Worm (Caenorhabditis elegans) whole organism, L1 larva: ENCODE results near the gene C17C3.1.

ENCODE experiments used
- C34B4.2 ChIP-seq: sonication (generic microtip); optimal IDR thresholded peaks from 2 replicates; lab custom pipeline; 2017; ENCODE audit warnings: mild to moderate bottlenecking, missing genetic modification characterization, missing compliant biosample characterization
- F16B12.6 ChIP-seq: fragments of 150-350 bp; optimal IDR thresholded peaks from 2 replicates; lab custom pipeline; 2014; ENCODE audit warnings: missing biosample characterization, missing genetic modification characterization
- Y116A8C.19 ChIP-seq: sonication (generic microtip); optimal IDR thresholded peaks from 2 replicates; lab custom pipeline; 2016; ENCODE audit warnings: missing compliant biosample characterization, missing genetic modification characterization, borderline replicate concordance
- aha-1 ChIP-seq: fragments of 150-350 bp; optimal IDR thresholded peaks from 2 replicates; lab custom pipeline; 2014; ENCODE audit warnings: missing biosample characterization, missing genetic modification characterization
- alr-1 ChIP-seq: fragments of 200-800 bp; sonication (Bioruptor generic); optimal IDR thresholded peaks from 2 replicates; lab custom pipeline; 2018; ENCODE audit warnings: borderline replicate concordance, mild to moderate bottlenecking, missing genetic modification characterization, missing compliant biosample characterization
- aly-2 ChIP-seq: fragments of 150-350 bp; optimal IDR thresholded peaks from 2 replicates; lab custom pipeline; 2014; ENCODE audit warnings: missing biosample characterization, missing genetic modification characterization
- ama-1 ChIP-seq: fragments of 150-350 bp; optimal IDR thresholded peaks from 2 replicates; lab custom pipeline; 2014
- ceh-63 ChIP-seq: fragments of 200-800 bp; sonication (Bioruptor generic); optimal IDR thresholded peaks from 2 replicates; lab custom pipeline; 2018; ENCODE audit warnings: mild to moderate bottlenecking, missing genetic modification characterization, missing compliant biosample characterization
- ceh-8 ChIP-seq: fragments of 200-800 bp; sonication (Bioruptor generic); optimal IDR thresholded peaks from 2 replicates; lab custom pipeline; 2018; ENCODE audit warnings: mild to moderate bottlenecking, missing genetic modification characterization, moderate library complexity, missing compliant biosample characterization
- ceh-88 ChIP-seq: fragments of 200-800 bp; sonication (Bioruptor generic); IDR thresholded peaks from 2 replicates; pipeline ENCODE4 v1.3.6; 2022; ENCODE audit warnings: missing genetic modification characterization, missing compliant biosample characterization
- ces-1 ChIP-seq: fragments of 150-350 bp; optimal IDR thresholded peaks from 2 replicates; lab custom pipeline; 2014; ENCODE audit warnings: missing biosample characterization, missing genetic modification reagents, missing genetic modification characterization
- dsc-1 ChIP-seq: sonication (generic microtip); optimal IDR thresholded peaks from 2 replicates; lab custom pipeline; 2016; ENCODE audit warnings: mild to moderate bottlenecking, missing genetic modification characterization, missing compliant biosample characterization
- egl-13 ChIP-seq: sonication (generic microtip); optimal IDR thresholded peaks from 2 replicates; lab custom pipeline; 2016; ENCODE audit warnings: missing genotype, missing genetic modification reagents, missing genetic modification characterization, missing compliant biosample characterization
- egl-27 ChIP-seq, 2 experiments: fragments of 150-350 bp in 1 of 2; sonication (generic microtip); optimal IDR thresholded peaks; 3 replicates each; lab custom pipeline; 2017 to 2018; ENCODE audit warnings: missing biosample characterization in 2 of 2, missing genetic modification characterization in 2 of 2, missing genetic modification reagents in 2 of 2
- elt-2 ChIP-seq: sonication (generic microtip); optimal IDR thresholded peaks from 2 replicates; lab custom pipeline; 2016; ENCODE audit warnings: missing genetic modification characterization, mild to moderate bottlenecking, inconsistent platforms, missing compliant biosample characterization, missing genetic modification reagents
- elt-3 ChIP-seq, 6 experiments: fragments of 150-350 bp in 1 of 6; sonication (generic microtip); optimal IDR thresholded peaks; 2 replicates each; lab custom pipeline; 2017 to 2018; ENCODE audit warnings: missing biosample characterization in 6 of 6, missing genetic modification characterization in 6 of 6, inconsistent platforms in 1 of 6
- ets-5 ChIP-seq: fragments of 200-800 bp; sonication (Bioruptor generic); IDR thresholded peaks from 2 replicates; pipeline ENCODE4 v1.3.6; 2022; ENCODE audit warnings: missing genetic modification characterization, missing compliant biosample characterization
- fkh-4 ChIP-seq: sonication (generic microtip); optimal IDR thresholded peaks from 2 replicates; lab custom pipeline; 2016; ENCODE audit warnings: missing compliant biosample characterization, missing genetic modification characterization, borderline replicate concordance
- fkh-8 ChIP-seq: sonication (generic microtip); optimal IDR thresholded peaks from 2 replicates; lab custom pipeline; 2016; ENCODE audit warnings: mild to moderate bottlenecking, missing genetic modification characterization, missing compliant biosample characterization
- fos-1 ChIP-seq: fragments of 150-350 bp; optimal IDR thresholded peaks from 2 replicates; lab custom pipeline; 2014; ENCODE audit warnings: missing biosample characterization, missing genetic modification characterization
- grh-1 ChIP-seq: fragments of 200-800 bp; sonication (Bioruptor generic); IDR thresholded peaks from 2 replicates; pipeline ENCODE4 v1.3.6; 2022; ENCODE audit warnings: missing genetic modification reagents, missing genetic modification characterization, missing compliant biosample characterization
- hpl-2 ChIP-seq: fragments of 150-350 bp; optimal IDR thresholded peaks from 2 replicates; lab custom pipeline; 2014; ENCODE audit warnings: missing biosample characterization, missing genetic modification reagents, missing genetic modification characterization
- isw-1 ChIP-seq: fragments of 200-800 bp; sonication (Bioruptor generic); IDR thresholded peaks from 2 replicates; pipeline ENCODE4 v1.3.6; 2022; ENCODE audit warnings: missing genetic modification characterization, missing compliant biosample characterization
- jun-1 ChIP-seq: fragments of 150-350 bp; optimal IDR thresholded peaks from 2 replicates; lab custom pipeline; 2014; ENCODE audit warnings: missing biosample characterization, missing genetic modification reagents, missing genetic modification characterization
- lin-35 ChIP-seq, 2 experiments: fragments of 150-350 bp; optimal IDR thresholded peaks; 2 replicates each; lab custom pipeline; 2014; ENCODE audit warnings: missing biosample characterization in 2 of 2, missing genetic modification characterization in 2 of 2, missing genetic modification reagents in 2 of 2
- lin-39 ChIP-seq: fragments of 150-350 bp; optimal IDR thresholded peaks from 2 replicates; lab custom pipeline; 2014; ENCODE audit warnings: missing biosample characterization, missing genetic modification reagents, missing genetic modification characterization
- lsy-2 ChIP-seq, 2 experiments: fragments of 150-350 bp; optimal IDR thresholded peaks; 2 replicates each; lab custom pipeline; 2014; ENCODE audit warnings: missing biosample characterization in 2 of 2, missing genetic modification characterization in 2 of 2
- mef-2 ChIP-seq: fragments of 150-350 bp; optimal IDR thresholded peaks from 2 replicates; lab custom pipeline; 2014; ENCODE audit warnings: missing biosample characterization, missing genetic modification characterization
- nhr-11 ChIP-seq: fragments of 150-350 bp; optimal IDR thresholded peaks from 2 replicates; lab custom pipeline; 2014; ENCODE audit warnings: missing biosample characterization, missing genetic modification characterization
- nhr-20 ChIP-seq: sonication (generic microtip); optimal IDR thresholded peaks from 2 replicates; lab custom pipeline; 2016; ENCODE audit warnings: mild to moderate bottlenecking, missing genetic modification characterization, missing compliant biosample characterization
- nhr-237 ChIP-seq: fragments of 150-350 bp; optimal IDR thresholded peaks from 2 replicates; lab custom pipeline; 2014; ENCODE audit warnings: missing biosample characterization, missing genetic modification characterization
- nhr-28 ChIP-seq: fragments of 150-350 bp; optimal IDR thresholded peaks from 2 replicates; lab custom pipeline; 2014; ENCODE audit warnings: missing biosample characterization, missing genetic modification characterization
- nhr-71 ChIP-seq: sonication (generic microtip); optimal IDR thresholded peaks from 2 replicates; lab custom pipeline; 2016; ENCODE audit warnings: mild to moderate bottlenecking, missing genetic modification characterization, moderate library complexity, missing compliant biosample characterization
- nhr-77 ChIP-seq: fragments of 150-350 bp; optimal IDR thresholded peaks from 2 replicates; lab custom pipeline; 2014; ENCODE audit warnings: missing biosample characterization, missing genetic modification characterization
- nhr-84 ChIP-seq: sonication (generic microtip); optimal IDR thresholded peaks from 2 replicates; lab custom pipeline; 2017; ENCODE audit warnings: missing biosample characterization, missing genetic modification characterization
- nhr-85 ChIP-seq: sonication (generic microtip); peaks from one replicate; lab custom pipeline; 2016; ENCODE audit warnings: missing genetic modification characterization, inconsistent platforms, missing compliant biosample characterization
- pqm-1 ChIP-seq: sonication (generic microtip); optimal IDR thresholded peaks from 3 replicates; lab custom pipeline; 2017; ENCODE audit warnings: missing biosample characterization, missing genetic modification characterization
- rnt-1 ChIP-seq: sonication (generic microtip); optimal IDR thresholded peaks from 2 replicates; lab custom pipeline; 2016; ENCODE audit warnings: mild to moderate bottlenecking, missing genetic modification characterization, moderate library complexity, missing compliant biosample characterization
- skn-1 ChIP-seq: fragments of 150-350 bp; optimal IDR thresholded peaks from 2 replicates; lab custom pipeline; 2014; ENCODE audit warnings: missing biosample characterization, missing genetic modification characterization
- snpc-4 ChIP-seq: fragments of 150-350 bp; optimal IDR thresholded peaks from 2 replicates; lab custom pipeline; 2014; ENCODE audit warnings: missing biosample characterization, missing genetic modification characterization
- snu-23 ChIP-seq: sonication (generic microtip); optimal IDR thresholded peaks from 2 replicates; lab custom pipeline; 2016; ENCODE audit warnings: missing genetic modification characterization, missing compliant biosample characterization
- sptf-1 ChIP-seq: fragments of 150-350 bp; optimal IDR thresholded peaks from 2 replicates; lab custom pipeline; 2014; ENCODE audit warnings: missing biosample characterization, missing genetic modification characterization
- sup-37 ChIP-seq: fragments of 200-800 bp; sonication (Bioruptor generic); optimal IDR thresholded peaks from 2 replicates; lab custom pipeline; 2018; ENCODE audit warnings: mild to moderate bottlenecking, missing genetic modification characterization, missing compliant biosample characterization
- swsn-7 ChIP-seq: sonication (generic microtip); optimal IDR thresholded peaks from 2 replicates; lab custom pipeline; 2016; ENCODE audit warnings: missing genetic modification characterization, missing compliant biosample characterization
- tbx-2 ChIP-seq: sonication (generic microtip); optimal IDR thresholded peaks from 2 replicates; lab custom pipeline; 2016; ENCODE audit warnings: missing genetic modification characterization, missing compliant biosample characterization
- tlp-1 ChIP-seq: fragments of 150-350 bp; optimal IDR thresholded peaks from 2 replicates; lab custom pipeline; 2014; ENCODE audit warnings: missing biosample characterization, missing genetic modification characterization
- unc-130 ChIP-seq: fragments of 150-350 bp; optimal IDR thresholded peaks from 2 replicates; lab custom pipeline; 2017; ENCODE audit warnings: missing biosample characterization, missing genetic modification characterization, inconsistent platforms
- unc-98 ChIP-seq: fragments of 200-800 bp; sonication (Bioruptor generic); IDR thresholded peaks from 2 replicates; pipeline ENCODE4 v1.3.6; 2022; ENCODE audit warnings: missing genetic modification characterization, missing compliant biosample characterization
- xbp-1 ChIP-seq: sonication (generic microtip); optimal IDR thresholded peaks from 2 replicates; lab custom pipeline; 2016; ENCODE audit warnings: missing genetic modification characterization, missing compliant biosample characterization
- zag-1 ChIP-seq: fragments of 150-350 bp; optimal IDR thresholded peaks from 2 replicates; lab custom pipeline; 2014; ENCODE audit warnings: missing biosample characterization, missing genetic modification characterization
- ztf-11 ChIP-seq, 2 experiments: sonication (generic microtip); optimal IDR thresholded peaks; 2 replicates each; lab custom pipeline; 2016 to 2017; ENCODE audit warnings: missing genetic modification characterization in 2 of 2, missing biosample characterization in 1 of 2, missing compliant biosample characterization in 1 of 2
- ztf-4 ChIP-seq: fragments of 150-350 bp; optimal IDR thresholded peaks from 2 replicates; lab custom pipeline; 2014; ENCODE audit warnings: missing biosample characterization, missing genetic modification characterization

C17C3.1 gene

DNA sequence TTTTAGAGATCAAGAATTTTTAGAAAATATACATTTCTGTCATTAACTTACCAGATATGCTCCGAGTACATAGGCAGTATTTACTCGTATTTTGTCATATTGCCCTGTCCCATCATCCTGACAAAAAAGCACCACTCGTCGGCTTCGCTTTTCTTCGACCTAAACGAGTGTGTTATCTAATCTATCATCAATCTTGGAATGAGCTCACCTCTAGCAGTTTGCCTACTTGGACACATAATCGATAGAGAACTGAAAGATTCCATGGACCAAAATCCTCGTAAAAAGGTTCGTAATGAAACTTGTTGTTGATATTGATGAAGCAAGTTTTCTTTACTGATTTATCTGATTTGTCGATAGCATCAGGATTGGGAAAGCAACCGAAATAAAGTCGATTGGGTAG lies 22.5 kb downstream of the C17C3.1 start:
- no peak for TF ChIP-seq skn-1 (tag; lab: Kevin White, UChicago)
- TF ChIP-seq nhr-85 (tag; lab: Kevin White, UChicago) = peak; percentile 72
- TF ChIP-seq nhr-11 (tag; lab: Kevin White, UChicago) = no peak

ce11 chrII:5593377-5593932 lies 23.1 kb downstream of the C17C3.1 start, which contains the start of gene cdc-14:
Gene cdc-14, minus strand, starts transcription at chrII:5593427.
- peak; percentile 76 for TF ChIP-seq swsn-7
- TF ChIP-seq nhr-237 = peak; percentile 18
- TF ChIP-seq ceh-88 = no peak
- peak; percentile 37 for TF ChIP-seq isw-1 (GFP tag; lab: Robert Waterston, UW)
- TF ChIP-seq unc-98 (GFP tag; lab: Robert Waterston, UW) = no peak
- peak; percentile 59 for TF ChIP-seq nhr-77 (tag; lab: Kevin White, UChicago)
- TF ChIP-seq snu-23 (GFP tag; lab: Kevin White, UChicago) = peak; percentile 92
- no peak for TF ChIP-seq egl-13 (tag; lab: Kevin White, UChicago)
- TF ChIP-seq sptf-1 (tag; lab: Kevin White, UChicago) = no peak
- TF ChIP-seq fos-1 (tag; lab: Kevin White, UChicago) = peak; percentile 28
- TF ChIP-seq aha-1 (tag; lab: Kevin White, UChicago) = no peak
- peak; percentile 70 to 86 for TF ChIP-seq lin-35 (GFP tag; optimal IDR thresholded peaks at IDR 0.05; lab: Kevin White, UChicago)
- no peak for TF ChIP-seq nhr-28 (tag; lab: Kevin White, UChicago)
- TF ChIP-seq sup-37 (GFP tag; lab: Kevin White, UChicago) = peak; percentile 42
- TF ChIP-seq ama-1 (lab: Kevin White, UChicago) = peak; percentile 48
- TF ChIP-seq F16B12.6 (tag; lab: Kevin White, UChicago) = peak; percentile 39
- TF ChIP-seq xbp-1 (tag; lab: Kevin White, UChicago) = peak; percentile 57
- peak; percentile 64 for TF ChIP-seq ztf-4
- TF ChIP-seq jun-1 (tag; lab: Kevin White, UChicago) = no peak
- TF ChIP-seq lin-39 = peak; percentile 8
- no peak for TF ChIP-seq tlp-1 (tag; lab: Kevin White, UChicago)
- TF ChIP-seq nhr-20 (tag; lab: Kevin White, UChicago) = peak; percentile 91
- peak; percentile 80 for TF ChIP-seq rnt-1 (tag; lab: Kevin White, UChicago)
- TF ChIP-seq ztf-11 (tag; optimal IDR thresholded peaks at IDR 0.05; lab: Kevin White, UChicago) = no peak
- TF ChIP-seq ceh-8 = no peak
- TF ChIP-seq fkh-8 = no peak
- TF ChIP-seq elt-3 (tag; optimal IDR thresholded peaks at IDR 0.05; lab: Kevin White, UChicago) = peak in 2 of 6 experiments; percentile 39 to 73
- TF ChIP-seq fkh-4 (tag; lab: Kevin White, UChicago) = no peak
- no peak for TF ChIP-seq C34B4.2 (tag; lab: Kevin White, UChicago)
- peak; percentile 87 for TF ChIP-seq unc-130 (tag; lab: Kevin White, UChicago)
- TF ChIP-seq nhr-84 (tag; lab: Kevin White, UChicago) = no peak
- TF ChIP-seq nhr-71 (tag; lab: Kevin White, UChicago) = peak; percentile 90
- TF ChIP-seq elt-2 = peak; percentile 33
- TF ChIP-seq nhr-11 (tag; lab: Kevin White, UChicago) = no peak
- TF ChIP-seq ceh-63 (GFP tag; lab: Kevin White, UChicago) = no peak
- peak; percentile 79 for TF ChIP-seq tbx-2 (tag; lab: Kevin White, UChicago)
- no peak for TF ChIP-seq alr-1 (tag; lab: Kevin White, UChicago)
- no peak for TF ChIP-seq pqm-1
- TF ChIP-seq hpl-2 (GFP tag; lab: Kevin White, UChicago) = no peak
- TF ChIP-seq snpc-4 = peak; percentile 81
- TF ChIP-seq ces-1 = no peak
- TF ChIP-seq Y116A8C.19 (tag; lab: Kevin White, UChicago) = no peak
- 0 out of 2 replicates have a peak, but pooled peaks have one; percentile 8 for TF ChIP-seq grh-1 (GFP tag; lab: Robert Waterston, UW)
- no peak for TF ChIP-seq mef-2
- TF ChIP-seq skn-1 (tag; lab: Kevin White, UChicago) = peak; percentile 63
- no peak for TF ChIP-seq dsc-1 (tag; lab: Kevin White, UChicago)
- TF ChIP-seq egl-27 (tag; optimal IDR thresholded peaks at IDR 0.05; lab: Kevin White, UChicago) = no peak
- no peak for TF ChIP-seq zag-1 (tag; lab: Kevin White, UChicago)
- no peak for TF ChIP-seq ets-5 (GFP tag; lab: Robert Waterston, UW)
- no peak for TF ChIP-seq aly-2 (tag; lab: Kevin White, UChicago)
- TF ChIP-seq lsy-2 (tag; optimal IDR thresholded peaks at IDR 0.05; lab: Kevin White, UChicago) = peak; percentile 77 to 80
